Worm (Caenorhabditis elegans): ENCODE measurements around the gene skat-1.

Gene skat-1

DNA sequence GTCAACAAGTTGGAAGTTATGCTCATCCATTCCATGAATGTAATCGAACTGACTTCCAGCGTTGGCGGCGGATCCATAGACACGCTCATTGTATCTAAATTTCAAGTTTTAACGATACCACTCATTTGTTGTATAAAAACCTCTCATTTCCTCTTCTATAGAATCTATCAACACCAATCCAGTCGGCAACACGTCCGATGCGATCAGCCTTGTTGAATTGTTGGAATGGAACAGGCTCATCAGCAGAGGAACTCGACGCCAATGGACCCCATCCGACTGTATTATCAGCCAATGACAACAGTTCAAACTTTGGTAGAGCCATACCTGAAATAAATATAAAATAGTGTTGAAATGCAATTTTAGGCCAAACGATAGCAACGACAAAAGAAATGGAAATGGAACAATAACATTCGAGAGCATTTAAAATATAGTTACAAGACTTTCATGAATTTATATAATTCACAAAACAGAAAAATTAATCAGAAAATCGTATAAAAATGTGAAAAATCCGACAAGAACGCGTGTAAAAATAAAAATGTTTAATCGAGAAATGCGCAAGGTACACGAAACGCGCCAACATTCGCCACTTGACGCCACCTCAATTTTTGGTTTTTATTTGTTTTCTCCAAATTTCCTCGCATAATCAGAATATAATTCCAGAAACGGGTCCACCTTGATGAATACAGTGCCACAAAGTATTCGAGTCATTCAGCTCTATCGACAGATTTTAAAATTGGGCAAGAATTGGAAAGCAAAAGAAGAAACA, 25.1 kb downstream of the skat-1 start, which contains the start of the genes eif-3.D and R08D7.4:
Gene eif-3.D (minus strand): TSS at position 324 of the 766 bp plus-strand sequence.
Gene R08D7.4 (plus strand): TSS at position 638 of the 766 bp plus-strand sequence.
- no peak for TF ChIP-seq lin-39 (tag; optimal IDR thresholded peaks at IDR 0.05)
- TF ChIP-seq ZK546.5 (tag; optimal IDR thresholded peaks at IDR 0.05), result no peak
- no peak for TF ChIP-seq dmd-4 (tag; optimal IDR thresholded peaks at IDR 0.05)
- TF ChIP-seq nhr-237 (tag; optimal IDR thresholded peaks at IDR 0.05), result no peak
- peak; percentile 84 for TF ChIP-seq unc-55 (GFP tag; optimal IDR thresholded peaks at IDR 0.05)
- TF ChIP-seq ama-1 (optimal IDR thresholded peaks at IDR 0.05), result no peak
- TF ChIP-seq ztf-1 (GFP tag; conservative IDR thresholded peaks at IDR 0.05), result no peak
- TF ChIP-seq ztf-11 (tag; optimal IDR thresholded peaks at IDR 0.05), result no peak
- no peak for TF ChIP-seq fos-1 (tag; optimal IDR thresholded peaks at IDR 0.05)
- peak; percentile 48 for TF ChIP-seq F13H6.1 (tag; optimal IDR thresholded peaks at IDR 0.05)
- peak; percentile 38 for TF ChIP-seq sma-9 (GFP tag; optimal IDR thresholded peaks at IDR 0.05)
- TF ChIP-seq sma-9 (tag; optimal IDR thresholded peaks at IDR 0.05), result no peak
- TF ChIP-seq nhr-77 (tag; optimal IDR thresholded peaks at IDR 0.05), result no peak
- TF ChIP-seq nhr-23 (tag; optimal IDR thresholded peaks at IDR 0.05), result no peak
- TF ChIP-seq mab-5 (tag; optimal IDR thresholded peaks at IDR 0.05), result peak; percentile 42
- TF ChIP-seq lin-13 (GFP tag; optimal IDR thresholded peaks at IDR 0.05), result peak; percentile 23
- no peak for TF ChIP-seq alr-1 (tag; optimal IDR thresholded peaks at IDR 0.05)
- TF ChIP-seq lsy-2 (tag; optimal IDR thresholded peaks at IDR 0.05), result peak; percentile 71 to 83
- TF ChIP-seq nhr-129 (tag; optimal IDR thresholded peaks at IDR 0.05), result peak; percentile 63
- no peak for TF ChIP-seq blmp-1 (tag; optimal IDR thresholded peaks at IDR 0.05; ENCODE audit: insufficient read depth)
- no peak for TF ChIP-seq nhr-10 (tag; optimal IDR thresholded peaks at IDR 0.05)
- TF ChIP-seq aly-2 (tag; optimal IDR thresholded peaks at IDR 0.05), result no peak
- TF ChIP-seq mbf-1 (tag; optimal IDR thresholded peaks at IDR 0.05), result no peak
- TF ChIP-seq C34F6.9 (tag; optimal IDR thresholded peaks at IDR 0.05), result peak; percentile 87
- no peak for TF ChIP-seq ceh-82 (tag; optimal IDR thresholded peaks at IDR 0.05)
- TF ChIP-seq peb-1 (tag; optimal IDR thresholded peaks at IDR 0.05), result no peak
- no peak for TF ChIP-seq nhr-12 (tag; optimal IDR thresholded peaks at IDR 0.05)
- TF ChIP-seq ceh-16 (tag; optimal IDR thresholded peaks at IDR 0.05), result no peak
- peak; percentile 13 for TF ChIP-seq lin-11 (tag; optimal IDR thresholded peaks at IDR 0.05)
- TF ChIP-seq snpc-4 (tag; optimal IDR thresholded peaks at IDR 0.05), result no peak
- no peak for TF ChIP-seq nhr-11 (tag; optimal IDR thresholded peaks at IDR 0.05)
- no peak for TF ChIP-seq zag-1 (tag; optimal IDR thresholded peaks at IDR 0.05)
- no peak for TF ChIP-seq nhr-6 (tag; optimal IDR thresholded peaks at IDR 0.05)
- TF ChIP-seq egl-27 (tag; optimal IDR thresholded peaks at IDR 0.05), result no peak
- no peak for TF ChIP-seq ztf-4 (tag; optimal IDR thresholded peaks at IDR 0.05)
- no peak for TF ChIP-seq sem-4 (tag; optimal IDR thresholded peaks at IDR 0.05)
- TF ChIP-seq nhr-25 (tag; optimal IDR thresholded peaks at IDR 0.05), result peak; percentile 44
- TF ChIP-seq nhr-21 (tag; optimal IDR thresholded peaks at IDR 0.05), result no peak
- peak; percentile 8 for TF ChIP-seq sma-3 (GFP tag; optimal IDR thresholded peaks at IDR 0.05)
- TF ChIP-seq elt-3 (tag; optimal IDR thresholded peaks at IDR 0.05), result no peak
- no peak for TF ChIP-seq unc-39 (tag; optimal IDR thresholded peaks at IDR 0.05)
- TF ChIP-seq mdl-1 (tag; optimal IDR thresholded peaks at IDR 0.05), result no peak
- TF ChIP-seq skn-1 (tag; optimal IDR thresholded peaks at IDR 0.05), result no peak
- TF ChIP-seq unc-62 (GFP tag; optimal IDR thresholded peaks at IDR 0.05), result no peak
- peak; percentile 59 for TF ChIP-seq crh-2 (tag; optimal IDR thresholded peaks at IDR 0.05)
- no peak for TF ChIP-seq R02D3.7 (tag; optimal IDR thresholded peaks at IDR 0.05)
- TF ChIP-seq gmeb-1 (tag; optimal IDR thresholded peaks at IDR 0.05), result peak; percentile 72
- no peak for TF ChIP-seq elt-1 (tag; optimal IDR thresholded peaks at IDR 0.05)
- no peak for TF ChIP-seq Y55F3AM.14 (GFP tag; optimal IDR thresholded peaks at IDR 0.05)
